Worm (Caenorhabditis elegans): ENCODE data around the gene dnc-2.

- TF ChIP-seq T22C8.4 (GFP tag; IDR thresholded peaks at IDR 0.05) (no peak), med-1 (GFP tag; optimal IDR thresholded peaks at IDR 0.05; ENCODE audit: insufficient read depth) (no peak), cog-1 (tag; optimal IDR thresholded peaks at IDR 0.05) (no peak), klf-2 (GFP tag; conservative IDR thresholded peaks at IDR 0.05) (no peak), tab-1 (GFP tag; IDR thresholded peaks at IDR 0.05) (no peak)
Measured at ce11 chrIII:5876140-5876675, 49.3 kb downstream of the dnc-2 start, which contains the start of gene aldo-2.

Measured in whole organism, midembryonic.